Worm (Caenorhabditis elegans) whole organism, young adult: ENCODE results near the gene let-418.

Experiments
- C06A6.2 ChIP-seq: fragments of 200-800 bp; sonication (Bioruptor generic); conservative IDR thresholded peaks from 2 replicates; pipeline ENCODE4 v1.3.6; 2022; ENCODE audit warnings: missing genetic modification characterization, missing compliant biosample characterization
- K11D2.4 ChIP-seq: fragments of 200-800 bp; sonication (Bioruptor generic); IDR thresholded peaks from 2 replicates; pipeline ENCODE4 v1.3.6; 2022; ENCODE audit warnings: missing genetic modification reagents, missing genetic modification characterization, missing compliant biosample characterization
- ama-1 ChIP-seq, 3 experiments: fragments of 150-350 bp in 1 of 3; sonication (generic microtip) in 2 of 3; optimal IDR thresholded peaks; 2 replicates each; lab custom pipeline; 2014 to 2018; ENCODE audit warnings: missing biosample characterization in 2 of 3, missing genetic modification characterization in 2 of 3, missing genetic modification reagents in 2 of 3
- atf-7 ChIP-seq: sonication (generic microtip); optimal IDR thresholded peaks from 2 replicates; lab custom pipeline; 2017; ENCODE audit warnings: mild to moderate bottlenecking, missing genetic modification characterization, missing compliant biosample characterization
- nhr-80 ChIP-seq: sonication (generic microtip); optimal IDR thresholded peaks from 2 replicates; lab custom pipeline; 2016; ENCODE audit warnings: missing genetic modification characterization, missing compliant biosample characterization
- pbrm-1 ChIP-seq: fragments of 200-800 bp; sonication (Bioruptor generic); IDR thresholded peaks from 2 replicates; pipeline ENCODE4 v1.3.6; 2022; ENCODE audit warnings: missing genetic modification reagents, missing genetic modification characterization, missing compliant biosample characterization
- rec-8 ChIP-seq, 2 experiments: sonication (generic microtip); optimal IDR thresholded peaks; 2 replicates each; lab custom pipeline; 2016; ENCODE audit warnings: mild to moderate bottlenecking in 2 of 2, missing genetic modification characterization in 2 of 2, missing genetic modification reagents in 2 of 2, missing genotype in 2 of 2, missing biosample characterization in 1 of 2, missing compliant biosample characterization in 1 of 2, moderate library complexity in 1 of 2
- sea-2 ChIP-seq: fragments of 200-800 bp; sonication (Bioruptor generic); IDR thresholded peaks from 2 replicates; pipeline ENCODE4 v1.3.6; 2022; ENCODE audit warnings: missing genetic modification characterization, missing compliant biosample characterization
- snpc-4 ChIP-seq, 5 experiments: fragments of 150-350 bp in 1 of 5; sonication (generic microtip) in 4 of 5; optimal IDR thresholded peaks; 2 replicates each; lab custom pipeline; 2014 to 2018; ENCODE audit warnings: missing genetic modification characterization in 5 of 5, missing biosample characterization in 3 of 5, antibody characterized with exemption in 2 of 5, mild to moderate bottlenecking in 2 of 5, missing compliant biosample characterization in 2 of 5, missing genotype in 2 of 5, moderate library complexity in 2 of 5, missing genetic modification reagents in 1 of 5
- unc-62 ChIP-seq: fragments of 150-350 bp; optimal IDR thresholded peaks from 2 replicates; lab custom pipeline; 2014; ENCODE audit warnings: missing biosample characterization, missing genetic modification reagents, missing genetic modification characterization

ce11 chrV:5782687-5783086 is 43.9 kb upstream of the let-418 start, which contains the start of gene fbxa-183:
- TF ChIP-seq nhr-80 (tag; lab: Kevin White, UChicago): no peak
- TF ChIP-seq unc-62 (GFP tag; lab: Kevin White, UChicago): no peak
- no peak for TF ChIP-seq K11D2.4 (GFP tag; lab: Robert Waterston, UW)
- no peak for TF ChIP-seq atf-7 (tag; lab: Kevin White, UChicago)
- no peak for TF ChIP-seq snpc-4 (GFP tag; optimal IDR thresholded peaks at IDR 0.05; lab: Kevin White, UChicago)
- TF ChIP-seq snpc-4 (tag; optimal IDR thresholded peaks at IDR 0.05; lab: Kevin White, UChicago): no peak
- no peak for TF ChIP-seq sea-2 (GFP tag; lab: Robert Waterston, UW)
- TF ChIP-seq C06A6.2: no peak
- no peak for TF ChIP-seq pbrm-1 (GFP tag; lab: Robert Waterston, UW)
- TF ChIP-seq ama-1 (optimal IDR thresholded peaks at IDR 0.05; lab: Kevin White, UChicago): no peak
- TF ChIP-seq ama-1 (GFP tag; optimal IDR thresholded peaks at IDR 0.05; lab: Kevin White, UChicago): no peak
- TF ChIP-seq rec-8 (tag; optimal IDR thresholded peaks at IDR 0.05; lab: Kevin White, UChicago): no peak
